Worm (Caenorhabditis elegans) whole organism, midembryonic: ENCODE data around the gene dsc-4.

Source experiments
- T22C8.4 ChIP-seq: fragments of 200-800 bp; sonication (Bioruptor generic); IDR thresholded peaks from 2 replicates; pipeline ENCODE4 v1.3.6; 2022; ENCODE audit warnings: missing genetic modification characterization, missing compliant biosample characterization
- cog-1 ChIP-seq: sonication (generic microtip); optimal IDR thresholded peaks from 2 replicates; lab custom pipeline; 2016; ENCODE audit warnings: missing genetic modification characterization, missing compliant biosample characterization
- flt-1 ChIP-seq: fragments of 200-800 bp; sonication (Bioruptor generic); IDR thresholded peaks from 2 replicates; pipeline ENCODE4 v1.3.6; 2022; ENCODE audit warnings: missing genetic modification characterization, missing compliant biosample characterization
- klf-2 ChIP-seq: fragments of 200-800 bp; sonication (Bioruptor generic); conservative IDR thresholded peaks from 2 replicates; pipeline ENCODE4 v1.3.6; 2022; ENCODE audit warnings: missing genetic modification reagents, missing genetic modification characterization, missing compliant biosample characterization
- med-1 ChIP-seq: sonication (generic microtip); optimal IDR thresholded peaks from 2 replicates; lab custom pipeline; 2017; ENCODE audit warnings: missing genetic modification characterization, mild to moderate bottlenecking, missing compliant biosample characterization, antibody characterized with exemption, missing genetic modification reagents; ENCODE audit not compliant: insufficient read depth
- ref-1 ChIP-seq: fragments of 200-800 bp; sonication (Bioruptor generic); conservative IDR thresholded peaks from 2 replicates; pipeline ENCODE4 v1.3.6; 2022; ENCODE audit warnings: missing genetic modification reagents, missing genetic modification characterization, missing compliant biosample characterization
- tab-1 ChIP-seq: fragments of 200-800 bp; sonication (Bioruptor generic); IDR thresholded peaks from 2 replicates; pipeline ENCODE4 v1.3.6; 2022; ENCODE audit warnings: missing genetic modification characterization, missing compliant biosample characterization
- ztf-23 ChIP-seq: fragments of 200-800 bp; sonication (Bioruptor generic); IDR thresholded peaks from 2 replicates; pipeline ENCODE4 v1.3.6; 2022; ENCODE audit warnings: missing genetic modification reagents, missing genetic modification characterization, missing compliant biosample characterization
- ztf-29 ChIP-seq: fragments of 200-800 bp; sonication (Bioruptor generic); IDR thresholded peaks from 2 replicates; pipeline ENCODE4 v1.3.6; 2022; ENCODE audit warnings: missing genetic modification reagents, missing genetic modification characterization, missing compliant biosample characterization

The dsc-4 gene

ce11 chrIV:320380-320779 lies at the start of gene dsc-4:
Gene dsc-4, minus strand, starts transcription at chrIV:320544.
- TF ChIP-seq ztf-23 (GFP tag; lab: Robert Waterston, UW) (no peak), tab-1 (GFP tag; lab: Robert Waterston, UW) (no peak), ref-1 (no peak), cog-1 (tag; lab: Kevin White, UChicago) (no peak), flt-1 (GFP tag; lab: Robert Waterston, UW) (no peak), klf-2 (GFP tag; lab: Robert Waterston, UW) (no peak), med-1 (GFP tag; lab: Kevin White, UChicago) (no peak), ztf-29 (GFP tag; lab: Robert Waterston, UW) (no peak), T22C8.4 (GFP tag; lab: Robert Waterston, UW) (no peak)

ce11 chrIV:366406-366805 lies 46.1 kb upstream of the dsc-4 start:
- peak; percentile 25 for TF ChIP-seq cog-1 (tag; lab: Kevin White, UChicago)
- TF ChIP-seq flt-1 (GFP tag; lab: Robert Waterston, UW) = no peak

- no peak for TF ChIP-seq T22C8.4 (GFP tag; lab: Robert Waterston, UW)
- no peak for TF ChIP-seq ref-1
- no peak for TF ChIP-seq tab-1 (GFP tag; lab: Robert Waterston, UW)
- TF ChIP-seq ztf-29 (GFP tag; lab: Robert Waterston, UW) = no peak
- no peak for TF ChIP-seq med-1 (GFP tag; lab: Kevin White, UChicago)
- no peak for TF ChIP-seq klf-2 (GFP tag; lab: Robert Waterston, UW)
Measured at ce11 chrIV:364983-365382, 44.6 kb upstream of the dsc-4 start.

ce11 chrIV:343279-343678 lies 22.9 kb upstream of the dsc-4 start:
- no peak for TF ChIP-seq med-1 (GFP tag; lab: Kevin White, UChicago)
- no peak for TF ChIP-seq cog-1 (tag; lab: Kevin White, UChicago)
- no peak for TF ChIP-seq klf-2 (GFP tag; lab: Robert Waterston, UW)
- TF ChIP-seq flt-1 (GFP tag; lab: Robert Waterston, UW) = no peak
- TF ChIP-seq ref-1 = no peak
- no peak for TF ChIP-seq ztf-29 (GFP tag; lab: Robert Waterston, UW)
- TF ChIP-seq tab-1 (GFP tag; lab: Robert Waterston, UW) = no peak
- TF ChIP-seq T22C8.4 (GFP tag; lab: Robert Waterston, UW) = no peak
- TF ChIP-seq ztf-23 (GFP tag; lab: Robert Waterston, UW) = no peak

ce11 chrIV:339508-339907 lies 19.2 kb upstream of the dsc-4 start, which contains the start of gene cdh-8:
Gene cdh-8, plus strand, starts transcription at chrIV:339808.
- TF ChIP-seq ref-1 (no peak), tab-1 (GFP tag; lab: Robert Waterston, UW) (no peak), med-1 (GFP tag; lab: Kevin White, UChicago) (no peak)

ce11 chrIV:338192-338831 lies 18.0 kb upstream of the dsc-4 start:
- TF ChIP-seq cog-1 (tag; lab: Kevin White, UChicago) = no peak
- TF ChIP-seq ref-1 = no peak
- no peak for TF ChIP-seq klf-2 (GFP tag; lab: Robert Waterston, UW)
- TF ChIP-seq T22C8.4 (GFP tag; lab: Robert Waterston, UW) = no peak
- no peak for TF ChIP-seq tab-1 (GFP tag; lab: Robert Waterston, UW)
- no peak for TF ChIP-seq flt-1 (GFP tag; lab: Robert Waterston, UW)
- no peak for TF ChIP-seq med-1 (GFP tag; lab: Kevin White, UChicago)
- TF ChIP-seq ztf-23 (GFP tag; lab: Robert Waterston, UW) = no peak
- no peak for TF ChIP-seq ztf-29 (GFP tag; lab: Robert Waterston, UW)

- TF ChIP-seq T22C8.4 (GFP tag; lab: Robert Waterston, UW) = no peak
- TF ChIP-seq flt-1 (GFP tag; lab: Robert Waterston, UW) = no peak
Measured at ce11 chrIV:337128-337646, 16.8 kb upstream of the dsc-4 start, which contains the start of gene pxmp-4. Gene pxmp-4, minus strand, starts transcription at chrIV:337178.

ce11 chrIV:330523-330922 lies 10.2 kb upstream of the dsc-4 start, which contains the start of gene F18F11.4:
Gene F18F11.4, plus strand, starts transcription at chrIV:330823.
- no peak for TF ChIP-seq cog-1 (tag; lab: Kevin White, UChicago)

- TF ChIP-seq ref-1 (no peak), T22C8.4 (GFP tag; lab: Robert Waterston, UW) (no peak), tab-1 (GFP tag; lab: Robert Waterston, UW) (no peak), cog-1 (tag; lab: Kevin White, UChicago) (no peak), klf-2 (GFP tag; lab: Robert Waterston, UW) (no peak), ztf-23 (GFP tag; lab: Robert Waterston, UW) (no peak), med-1 (GFP tag; lab: Kevin White, UChicago) (no peak), flt-1 (GFP tag; lab: Robert Waterston, UW) (no peak), ztf-29 (GFP tag; lab: Robert Waterston, UW) (no peak)
Measured at ce11 chrIV:326564-327070, 6.3 kb upstream of the dsc-4 start, which contains the start of gene col-101. Gene col-101, minus strand, starts transcription at chrIV:327020.

- TF ChIP-seq ztf-29 (GFP tag; lab: Robert Waterston, UW) (no peak), ref-1 (no peak), tab-1 (GFP tag; lab: Robert Waterston, UW) (no peak), med-1 (GFP tag; lab: Kevin White, UChicago) (no peak), klf-2 (GFP tag; lab: Robert Waterston, UW) (0 out of 2 replicates have a peak, but pooled peaks have one; percentile 3)
Measured at ce11 chrIV:325640-326039, 5.3 kb upstream of the dsc-4 start.
